Worm (Caenorhabditis elegans) whole organism, L4 larva: Measurements from ENCODE around the gene cnx-1.

Experiments used
- R02D3.7 ChIP-seq: fragments of 150-350 bp; sonication (generic microtip); optimal IDR thresholded peaks from 3 replicates; lab custom pipeline; 2014; ENCODE audit warnings: missing biosample characterization, missing genetic modification characterization
- dmd-6 ChIP-seq: fragments of 200-800 bp; sonication (Bioruptor generic); IDR thresholded peaks from 2 replicates; pipeline ENCODE4 v1.3.6; 2022; ENCODE audit warnings: missing genetic modification reagents, missing genetic modification characterization, missing compliant biosample characterization
- egl-27 ChIP-seq: sonication (generic microtip); optimal IDR thresholded peaks from 3 replicates; lab custom pipeline; 2017; ENCODE audit warnings: missing biosample characterization, missing genetic modification reagents, missing genetic modification characterization
- fkh-10 ChIP-seq: fragments of 150-350 bp; optimal IDR thresholded peaks from 2 replicates; lab custom pipeline; 2014; ENCODE audit warnings: missing biosample characterization, missing genetic modification reagents, missing genetic modification characterization
- hif-1 ChIP-seq, 2 experiments: sonication (generic microtip); optimal IDR thresholded peaks; 2 replicates each; lab custom pipeline; 2016 to 2017; ENCODE audit warnings: missing compliant biosample characterization in 2 of 2, missing genetic modification characterization in 2 of 2, missing genetic modification reagents in 2 of 2, missing genotype in 2 of 2, mild to moderate bottlenecking in 1 of 2
- lin-1 ChIP-seq: fragments of 200-800 bp; sonication (Bioruptor generic); IDR thresholded peaks from 2 replicates; pipeline ENCODE4 v1.3.6; 2022; ENCODE audit warnings: missing genetic modification reagents, missing genetic modification characterization, missing compliant biosample characterization
- lsy-2 ChIP-seq, 2 experiments: fragments of 150-350 bp in 1 of 2; sonication (generic microtip) in 1 of 2; optimal IDR thresholded peaks; 2 replicates each; lab custom pipeline; 2014 to 2017; ENCODE audit warnings: missing biosample characterization in 2 of 2, missing genetic modification characterization in 2 of 2
- mdl-1 ChIP-seq, 2 experiments: fragments of 150-350 bp in 1 of 2; sonication (generic microtip) in 1 of 2; optimal IDR thresholded peaks; 2 replicates each; lab custom pipeline; 2014 to 2017; ENCODE audit warnings: missing biosample characterization in 2 of 2, missing genetic modification characterization in 2 of 2
- nhr-11 ChIP-seq: fragments of 150-350 bp; optimal IDR thresholded peaks from 2 replicates; lab custom pipeline; 2014; ENCODE audit warnings: missing biosample characterization, missing genetic modification characterization
- nhr-25 ChIP-seq: sonication (generic microtip); optimal IDR thresholded peaks from 2 replicates; lab custom pipeline; 2017; ENCODE audit warnings: missing genetic modification characterization, mild to moderate bottlenecking, missing compliant biosample characterization, antibody characterized with exemption, moderate library complexity, borderline replicate concordance; ENCODE audit not compliant: insufficient read depth
- nhr-77 ChIP-seq: fragments of 150-350 bp; optimal IDR thresholded peaks from 2 replicates; lab custom pipeline; 2014; ENCODE audit warnings: missing biosample characterization, missing genetic modification characterization
- pqm-1 ChIP-seq: sonication (generic microtip); optimal IDR thresholded peaks from 2 replicates; lab custom pipeline; 2017; ENCODE audit warnings: missing biosample characterization, missing genetic modification characterization
- ztf-11 ChIP-seq: fragments of 150-350 bp; optimal IDR thresholded peaks from 2 replicates; lab custom pipeline; 2014; ENCODE audit warnings: missing biosample characterization, missing genetic modification characterization

DNA sequence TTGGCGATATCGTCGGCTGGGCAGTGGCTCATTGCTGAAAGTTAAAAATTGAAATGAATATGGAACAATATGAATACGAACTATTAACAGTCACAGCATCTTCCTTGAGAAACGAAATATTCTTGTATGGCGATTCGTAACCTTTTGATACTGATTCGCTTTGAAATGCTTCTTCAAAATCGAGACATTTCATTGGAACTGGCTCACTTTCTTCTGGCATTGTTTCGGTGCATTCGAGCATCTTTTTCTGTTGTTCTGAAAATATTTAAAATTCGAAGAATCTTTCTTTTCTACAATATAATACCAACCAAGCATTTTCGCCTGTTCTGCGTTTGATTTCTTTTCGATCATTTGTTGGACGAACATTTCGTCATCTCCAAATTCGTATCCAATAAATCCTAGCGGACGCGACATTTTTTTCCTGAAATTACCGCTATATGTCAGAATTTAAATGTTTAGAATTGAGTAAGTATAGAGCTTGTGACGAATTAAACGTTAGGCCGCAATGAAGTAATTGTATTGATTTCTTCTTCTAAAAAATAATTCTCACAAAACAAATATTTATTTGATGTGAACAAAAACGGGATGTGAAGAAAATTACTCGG lies 7.5 kb upstream of the cnx-1 start, which contains the start of gene lin-52:
- TF ChIP-seq nhr-77 (tag; lab: Kevin White, UChicago) (no peak), R02D3.7 (no peak), lin-1 (GFP tag; lab: Robert Waterston, UW) (0 out of 2 replicates have a peak, but pooled peaks have one; percentile 30), fkh-10 (no peak), ztf-11 (tag; lab: Kevin White, UChicago) (no peak), nhr-11 (no peak), dmd-6 (GFP tag; lab: Robert Waterston, UW) (no peak), pqm-1 (no peak), hif-1 (tag; optimal IDR thresholded peaks at IDR 0.05; lab: Kevin White, UChicago) (no peak), nhr-25 (no peak), mdl-1 (tag; optimal IDR thresholded peaks at IDR 0.05; lab: Kevin White, UChicago) (no peak), lsy-2 (tag; optimal IDR thresholded peaks at IDR 0.05; lab: Kevin White, UChicago) (peak in 1 of 2 experiments; percentile 12), egl-27 (no peak)
